Fruit fly (Drosophila melanogaster) whole organism, embryonic: ENCODE measurements around the gene Sap30.
A peak's percentile ranks its signal among the peaks of the same experiment; 100 is the strongest.

Source experiments
- Abd-B ChIP-seq: fragments of 200-800 bp; sonication (Bioruptor generic); optimal IDR thresholded peaks from 2 replicates; lab custom pipeline; 2018; ENCODE audit warnings: missing biosample characterization, mild to moderate bottlenecking, missing genetic modification characterization, moderate library complexity
- CG11504 ChIP-seq: fragments of 200-800 bp; sonication (Bioruptor generic); optimal IDR thresholded peaks from 3 replicates; lab custom pipeline; 2019; ENCODE audit warnings: missing biosample characterization, mild to moderate bottlenecking, missing genetic modification characterization, moderate library complexity
- CG13296 ChIP-seq: fragments of 200-800 bp; sonication (Bioruptor generic); optimal IDR thresholded peaks from 3 replicates; lab custom pipeline; 2018; ENCODE audit warnings: missing biosample characterization, mild to moderate bottlenecking, missing genetic modification characterization
- CG15269 ChIP-seq: fragments of 200-800 bp; sonication (Bioruptor generic); optimal IDR thresholded peaks from 2 replicates; lab custom pipeline; 2018; ENCODE audit warnings: missing biosample characterization, mild to moderate bottlenecking, missing genetic modification characterization, moderate library complexity
- CG15514 ChIP-seq: fragments of 200-800 bp; sonication (Bioruptor generic); optimal IDR thresholded peaks from 3 replicates; lab custom pipeline; 2017; ENCODE audit warnings: missing biosample characterization, missing genetic modification characterization, mild to moderate bottlenecking, moderate library complexity, missing genetic modification reagents
- CG1603 ChIP-seq: fragments of 200-800 bp; sonication (Bioruptor generic); optimal IDR thresholded peaks from 2 replicates; lab custom pipeline; 2019; ENCODE audit warnings: missing biosample characterization, mild to moderate bottlenecking, missing genetic modification characterization, moderate library complexity
- CG1647 ChIP-seq: fragments of 200-800 bp; sonication (Bioruptor generic); optimal IDR thresholded peaks from 3 replicates; lab custom pipeline; 2016; ENCODE audit warnings: missing biosample characterization, missing genetic modification characterization
- CG16779 ChIP-seq: fragments of 200-800 bp; sonication (Bioruptor generic); IDR thresholded peaks from 2 replicates; pipeline ENCODE4 v1.3.6; 2022; ENCODE audit warnings: missing biosample characterization, missing genetic modification characterization
- CG2129 ChIP-seq: fragments of 200-800 bp; sonication (Bioruptor generic); IDR thresholded peaks from 2 replicates; pipeline ENCODE4 v1.3.6; 2022; ENCODE audit warnings: missing biosample characterization, missing genetic modification characterization; ENCODE audit not compliant: partially characterized antibody
- CG2202 ChIP-seq: fragments of 200-800 bp; sonication (Bioruptor generic); optimal IDR thresholded peaks from 2 replicates; lab custom pipeline; 2018; ENCODE audit warnings: missing biosample characterization, mild to moderate bottlenecking, missing genetic modification characterization
- CG2678 ChIP-seq: fragments of 200-800 bp; sonication (Bioruptor generic); optimal IDR thresholded peaks from 3 replicates; lab custom pipeline; 2019; ENCODE audit warnings: missing biosample characterization, mild to moderate bottlenecking, missing genetic modification characterization, moderate library complexity
- CG34376 ChIP-seq: fragments of 200-800 bp; sonication (Bioruptor generic); optimal IDR thresholded peaks from 2 replicates; lab custom pipeline; 2018; ENCODE audit warnings: missing biosample characterization, mild to moderate bottlenecking, missing genetic modification characterization
- CG34422 ChIP-seq: fragments of 200-800 bp; sonication (Bioruptor generic); IDR thresholded peaks from 3 replicates; pipeline ENCODE4 v1.3.6; 2022; ENCODE audit warnings: missing biosample characterization, missing genetic modification characterization
- CG3847 ChIP-seq: fragments of 200-800 bp; sonication (Bioruptor generic); IDR thresholded peaks from 2 replicates; pipeline ENCODE4 v1.3.6; 2022; ENCODE audit warnings: missing biosample characterization, missing genetic modification characterization
- CG4328 ChIP-seq: fragments of 200-800 bp; sonication (Bioruptor generic); optimal IDR thresholded peaks from 3 replicates; lab custom pipeline; 2017; ENCODE audit warnings: missing biosample characterization, missing genetic modification reagents, missing genetic modification characterization
- CG4360 ChIP-seq: fragments of 200-800 bp; sonication (Bioruptor generic); IDR thresholded peaks from 2 replicates; pipeline ENCODE4 v1.3.6; 2022; ENCODE audit warnings: missing biosample characterization, missing genetic modification characterization
- CG4424 ChIP-seq: fragments of 200-800 bp; sonication (Bioruptor generic); optimal IDR thresholded peaks from 3 replicates; lab custom pipeline; 2016; ENCODE audit warnings: missing biosample characterization, missing genetic modification characterization
- CG5245 ChIP-seq: fragments of 200-800 bp; sonication (Bioruptor generic); optimal IDR thresholded peaks from 3 replicates; lab custom pipeline; 2016; ENCODE audit warnings: missing biosample characterization, missing genetic modification characterization
- CG7271 ChIP-seq: fragments of 200-800 bp; sonication (Bioruptor generic); optimal IDR thresholded peaks from 2 replicates; lab custom pipeline; 2018; ENCODE audit warnings: missing biosample characterization, mild to moderate bottlenecking, missing genetic modification characterization, moderate library complexity
- CG9437 ChIP-seq: fragments of 200-800 bp; sonication (Bioruptor generic); optimal IDR thresholded peaks from 2 replicates; lab custom pipeline; 2018; ENCODE audit warnings: missing biosample characterization, mild to moderate bottlenecking, missing genetic modification characterization
- CG9817 ChIP-seq: fragments of 200-800 bp; sonication (Bioruptor generic); optimal IDR thresholded peaks from 2 replicates; lab custom pipeline; 2018; ENCODE audit warnings: missing biosample characterization, mild to moderate bottlenecking, missing genetic modification characterization, moderate library complexity
- CkIIα-i1 ChIP-seq: fragments of 200-800 bp; sonication (Bioruptor generic); IDR thresholded peaks from 2 replicates; pipeline ENCODE4 v1.3.6; 2022; ENCODE audit warnings: missing biosample characterization, missing genetic modification characterization
- CoRest ChIP-seq: fragments of 200-800 bp; sonication (Bioruptor generic); optimal IDR thresholded peaks from 3 replicates; lab custom pipeline; 2018; ENCODE audit warnings: missing biosample characterization, mild to moderate bottlenecking, missing genetic modification characterization, moderate library complexity
- Ets97D ChIP-seq: fragments of 200-800 bp; sonication (Bioruptor generic); optimal IDR thresholded peaks from 3 replicates; lab custom pipeline; 2016; ENCODE audit warnings: missing biosample characterization, missing genetic modification characterization
- Fer3 ChIP-seq: fragments of 200-800 bp; sonication (Bioruptor generic); optimal IDR thresholded peaks from 2 replicates; lab custom pipeline; 2018; ENCODE audit warnings: missing biosample characterization, mild to moderate bottlenecking, missing genetic modification characterization, moderate library complexity
- Lhr ChIP-seq: fragments of 200-800 bp; sonication (Bioruptor generic); optimal IDR thresholded peaks from 3 replicates; lab custom pipeline; 2017; ENCODE audit warnings: mild to moderate bottlenecking, missing biosample characterization, missing genetic modification reagents, missing genetic modification characterization
- NFAT ChIP-seq: fragments of 200-800 bp; sonication (Bioruptor generic); IDR thresholded peaks from 2 replicates; pipeline ENCODE4 v1.3.6; 2022; ENCODE audit warnings: missing biosample characterization, missing genetic modification characterization
- Scr ChIP-seq: fragments of 200-800 bp; sonication (Bioruptor generic); IDR thresholded peaks from 2 replicates; pipeline ENCODE4 v1.3.6; 2022; ENCODE audit warnings: missing biosample characterization, missing genetic modification characterization; ENCODE audit not compliant: partially characterized antibody
- Sry-β ChIP-seq: fragments of 200-800 bp; sonication (Bioruptor generic); optimal IDR thresholded peaks from 2 replicates; lab custom pipeline; 2018; ENCODE audit warnings: missing biosample characterization, mild to moderate bottlenecking, missing genetic modification characterization, moderate library complexity
- YL-1 ChIP-seq: fragments of 200-800 bp; sonication (Bioruptor generic); optimal IDR thresholded peaks from 3 replicates; lab custom pipeline; 2017; ENCODE audit warnings: missing biosample characterization, mild to moderate bottlenecking, missing genetic modification characterization
- abd-A ChIP-seq: fragments of 200-800 bp; sonication (Bioruptor generic); optimal IDR thresholded peaks from 3 replicates; lab custom pipeline; 2019; ENCODE audit warnings: missing biosample characterization, mild to moderate bottlenecking, missing genetic modification characterization, moderate library complexity
- aop ChIP-seq: fragments of 200-800 bp; sonication (Bioruptor generic); IDR thresholded peaks from 2 replicates; pipeline ENCODE4 v1.3.6; 2022; ENCODE audit warnings: missing biosample characterization, missing genetic modification characterization
- bowl ChIP-seq: fragments of 200-800 bp; sonication (Bioruptor generic); IDR thresholded peaks from 2 replicates; pipeline ENCODE4 v1.3.6; 2022; ENCODE audit warnings: missing biosample characterization, missing genetic modification characterization
- br ChIP-seq: fragments of >200 bp; optimal IDR thresholded peaks from 2 replicates; lab custom pipeline; 2017
- btn ChIP-seq: fragments of 200-800 bp; sonication (Bioruptor generic); optimal IDR thresholded peaks from 2 replicates; lab custom pipeline; 2016; ENCODE audit warnings: missing biosample characterization, missing genetic modification characterization
- caup ChIP-seq: fragments of 200-800 bp; sonication (Bioruptor generic); optimal IDR thresholded peaks from 3 replicates; lab custom pipeline; 2017; ENCODE audit warnings: missing biosample characterization, mild to moderate bottlenecking, missing genetic modification characterization, moderate library complexity; ENCODE audit not compliant: severe bottlenecking
- dan ChIP-seq: fragments of 200-800 bp; sonication (Bioruptor generic); IDR thresholded peaks from 2 replicates; pipeline ENCODE4 v1.3.6; 2022; ENCODE audit warnings: missing biosample characterization, missing genetic modification characterization
- dimm ChIP-seq: fragments of 200-800 bp; sonication (Bioruptor generic); IDR thresholded peaks from 2 replicates; pipeline ENCODE4 v1.3.6; 2022; ENCODE audit warnings: missing biosample characterization, missing genetic modification characterization
- gce ChIP-seq: fragments of 200-800 bp; sonication (Bioruptor generic); IDR thresholded peaks from 3 replicates; pipeline ENCODE4 v1.3.6; 2022; ENCODE audit warnings: missing biosample characterization, missing genetic modification characterization
- kni ChIP-seq: fragments of 200-800 bp; sonication (Bioruptor generic); optimal IDR thresholded peaks from 3 replicates; lab custom pipeline; 2017; ENCODE audit warnings: mild to moderate bottlenecking, missing biosample characterization, missing genetic modification reagents, missing genetic modification characterization
- mld ChIP-seq: fragments of 200-800 bp; sonication (Bioruptor generic); IDR thresholded peaks from 3 replicates; pipeline ENCODE4 v1.3.6; 2022; ENCODE audit warnings: missing biosample characterization, missing genetic modification characterization; ENCODE audit not compliant: partially characterized antibody
- nom ChIP-seq: fragments of 200-800 bp; sonication (Bioruptor generic); optimal IDR thresholded peaks from 2 replicates; lab custom pipeline; 2017; ENCODE audit warnings: missing biosample characterization, missing genetic modification characterization, mild to moderate bottlenecking, moderate library complexity, missing genetic modification reagents
- oc ChIP-seq: fragments of 200-800 bp; sonication (Bioruptor generic); optimal IDR thresholded peaks from 2 replicates; lab custom pipeline; 2018; ENCODE audit warnings: missing biosample characterization, mild to moderate bottlenecking, missing genetic modification characterization, moderate library complexity
- pum ChIP-seq: fragments of 200-800 bp; sonication (Bioruptor generic); optimal IDR thresholded peaks from 2 replicates; lab custom pipeline; 2016; ENCODE audit warnings: missing biosample characterization, missing genetic modification characterization
- row ChIP-seq: fragments of 200-800 bp; sonication (Bioruptor generic); IDR thresholded peaks from 3 replicates; pipeline ENCODE4 v1.3.6; 2022; ENCODE audit warnings: missing biosample characterization, missing genetic modification characterization
- schlank ChIP-seq: fragments of 200-800 bp; sonication (Bioruptor generic); optimal IDR thresholded peaks from 2 replicates; lab custom pipeline; 2018; ENCODE audit warnings: missing biosample characterization, mild to moderate bottlenecking, missing genetic modification characterization
- sd ChIP-seq: fragments of 200-800 bp; sonication (Bioruptor generic); optimal IDR thresholded peaks from 3 replicates; lab custom pipeline; 2018; ENCODE audit warnings: missing biosample characterization, mild to moderate bottlenecking, missing genetic modification characterization, moderate library complexity
- sisA ChIP-seq: fragments of 200-800 bp; sonication (Bioruptor generic); IDR thresholded peaks from 2 replicates; pipeline ENCODE4 v1.3.6; 2022; ENCODE audit warnings: missing biosample characterization, missing genetic modification characterization
- stwl ChIP-seq: fragments of 200-800 bp; sonication (Bioruptor generic); optimal IDR thresholded peaks from 3 replicates; lab custom pipeline; 2018; ENCODE audit warnings: missing biosample characterization, mild to moderate bottlenecking, missing genetic modification characterization, moderate library complexity
- tap ChIP-seq: fragments of 200-800 bp; optimal IDR thresholded peaks from 3 replicates; lab custom pipeline; 2019; ENCODE audit warnings: missing biosample characterization, mild to moderate bottlenecking, missing genetic modification characterization, moderate library complexity
- wek ChIP-seq: fragments of 200-800 bp; sonication (Bioruptor generic); optimal IDR thresholded peaks from 3 replicates; lab custom pipeline; 2018; ENCODE audit warnings: missing biosample characterization, mild to moderate bottlenecking, missing genetic modification characterization, moderate library complexity

The Sap30 gene

DNA sequence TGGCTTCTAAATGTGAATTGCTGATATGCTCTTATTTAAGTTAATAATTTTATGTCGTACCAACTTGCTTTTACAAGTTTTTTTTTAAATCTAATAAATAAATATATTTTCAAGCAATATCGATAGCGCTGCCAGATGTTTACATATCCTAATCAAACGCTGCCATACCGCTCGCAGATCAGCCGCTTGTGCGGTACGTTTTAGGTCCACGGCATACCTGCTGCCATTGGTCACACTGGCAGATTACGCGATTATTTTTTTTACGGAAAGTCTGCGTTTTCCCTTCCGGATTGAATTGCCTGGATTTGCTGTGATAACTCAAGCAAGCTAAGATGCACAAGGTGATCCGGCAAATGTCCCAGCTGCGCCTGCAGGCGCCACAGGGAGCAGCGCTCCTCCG, 3.3 kb upstream of the Sap30 start, which contains the start of gene mRpL22 (continued):
- TF ChIP-seq CG7271 (tag; lab: Kevin White, UChicago) (no peak), CG16779 (GFP tag; lab: Robert Waterston, UW) (no peak), gce (GFP tag; lab: Robert Waterston, UW) (no peak), Scr (GFP tag; lab: Robert Waterston, UW) (no peak), CG15269 (tag; lab: Kevin White, UChicago) (no peak), btn (GFP tag; lab: Kevin White, UChicago) (no peak), CG34422 (peak; percentile 20; the same call in 1 of the 3 replicates), CG5245 (GFP tag; lab: Kevin White, UChicago) (no peak), Sry-β (GFP tag; lab: Kevin White, UChicago) (no peak), br (lab: Kevin White, UChicago) (no peak), kni (GFP tag; lab: Kevin White, UChicago) (no peak), CG15514 (peak; percentile 57), sisA (no peak), YL-1 (GFP tag; lab: Kevin White, UChicago) (peak; percentile 21), CG9437 (GFP tag; lab: Kevin White, UChicago) (peak; percentile 69), pum (GFP tag; lab: Kevin White, UChicago) (no peak), CG1603 (tag; lab: Kevin White, UChicago) (peak; percentile 8), CG2202 (tag; lab: Kevin White, UChicago) (no peak), CG4360 (GFP tag; lab: Robert Waterston, UW) (no peak), wek (GFP tag; lab: Kevin White, UChicago) (no peak), bowl (GFP tag; lab: Robert Waterston, UW) (no peak), CG4328 (GFP tag; lab: Kevin White, UChicago) (no peak), schlank (no peak), mld (GFP tag; lab: Robert Waterston, UW) (no peak), stwl (peak; percentile 4), CG2678 (tag; lab: Kevin White, UChicago) (no peak), CG1647 (GFP tag; lab: Kevin White, UChicago) (no peak), nom (GFP tag; lab: Kevin White, UChicago) (peak; percentile 8), dimm (GFP tag; lab: Robert Waterston, UW) (no peak), CG13296 (GFP tag; lab: Kevin White, UChicago) (no peak), CG34376 (GFP tag; lab: Kevin White, UChicago) (no peak), caup (GFP tag; lab: Kevin White, UChicago) (no peak), CG9817 (tag; lab: Kevin White, UChicago) (no peak), abd-A (tag; lab: Kevin White, UChicago) (no peak), dan (GFP tag; lab: Robert Waterston, UW) (no peak), CG2129 (GFP tag; lab: Robert Waterston, UW) (no peak), Ets97D (GFP tag; lab: Kevin White, UChicago) (peak; percentile 30), oc (tag; lab: Kevin White, UChicago) (no peak), row (GFP tag; lab: Robert Waterston, UW) (no peak), NFAT (GFP tag; lab: Robert Waterston, UW) (no peak), CG4424 (GFP tag; lab: Kevin White, UChicago) (no peak), Lhr (GFP tag; lab: Kevin White, UChicago) (no peak), CoRest (tag; lab: Kevin White, UChicago) (no peak), aop (GFP tag; lab: Robert Waterston, UW) (no peak), tap (tag; lab: Kevin White, UChicago) (no peak), CG3847 (peak; percentile 70), CG11504 (tag; lab: Kevin White, UChicago) (peak; percentile 32), CkIIα-i1 (GFP tag; lab: Robert Waterston, UW) (no peak), sd (no peak), Fer3 (tag; lab: Kevin White, UChicago) (no peak), Abd-B (GFP tag; lab: Kevin White, UChicago) (no peak)
